Worm (Caenorhabditis elegans): ENCODE results near the gene C50E3.12.

ce11 chrV:7649963-7650362, 28.1 kb upstream of the C50E3.12 start:
- TF ChIP-seq dox-1 (GFP tag; IDR thresholded peaks at IDR 0.05), result no peak
- TF ChIP-seq nhr-80 (tag; optimal IDR thresholded peaks at IDR 0.05), result no peak
- no peak for TF ChIP-seq lin-26 (GFP tag; IDR thresholded peaks at IDR 0.05)
- no peak for TF ChIP-seq F23B12.7 (tag; optimal IDR thresholded peaks at IDR 0.05; ENCODE audit: insufficient read depth)
- no peak for TF ChIP-seq let-607 (tag; optimal IDR thresholded peaks at IDR 0.05)
- TF ChIP-seq ceh-27 (GFP tag; optimal IDR thresholded peaks at IDR 0.05), result no peak
- no peak for TF ChIP-seq nhr-179 (tag; optimal IDR thresholded peaks at IDR 0.05)
- TF ChIP-seq Y56A3A.18 (GFP tag; IDR thresholded peaks at IDR 0.05), result no peak
- TF ChIP-seq C06A6.2 (GFP tag; conservative IDR thresholded peaks at IDR 0.05), result no peak
- TF ChIP-seq ztf-28 (GFP tag; IDR thresholded peaks at IDR 0.05), result no peak
- TF ChIP-seq nfyb-1 (GFP tag; IDR thresholded peaks at IDR 0.05), result no peak
- TF ChIP-seq pha-4 (tag; optimal IDR thresholded peaks at IDR 0.05), result no peak
- TF ChIP-seq K12H6.12 (tag; optimal IDR thresholded peaks at IDR 0.05), result no peak
- TF ChIP-seq ztf-6 (GFP tag; IDR thresholded peaks at IDR 0.05), result no peak
